Fruit fly (Drosophila melanogaster) whole organism, prepupa: ENCODE data around the gene CG12995.

Experiments
- Blimp-1 ChIP-seq: fragments of 200-800 bp; sonication (Bioruptor generic); optimal IDR thresholded peaks from 3 replicates; lab custom pipeline; 2017; ENCODE audit warnings: missing biosample characterization, missing genetic modification characterization, mild to moderate bottlenecking, moderate library complexity, missing genetic modification reagents
- CG10631 ChIP-seq: fragments of 200-800 bp; sonication (Bioruptor generic); optimal IDR thresholded peaks from 2 replicates; lab custom pipeline; 2016; ENCODE audit warnings: missing biosample characterization, missing genetic modification characterization
- CG11294 ChIP-seq: fragments of 200-800 bp; sonication (Bioruptor generic); IDR thresholded peaks from 2 replicates; pipeline ENCODE4 v1.3.6; 2022; ENCODE audit warnings: missing biosample characterization, missing genetic modification characterization
- CG11762 ChIP-seq: fragments of 200-800 bp; sonication (Bioruptor generic); optimal IDR thresholded peaks from 3 replicates; lab custom pipeline; 2016; ENCODE audit warnings: missing biosample characterization, missing genetic modification characterization; ENCODE audit not compliant: insufficient read depth
- CG15336 ChIP-seq: fragments of 200-800 bp; sonication (Bioruptor generic); IDR thresholded peaks from 2 replicates; pipeline ENCODE4 v1.3.6; 2022; ENCODE audit warnings: missing biosample characterization, missing genetic modification characterization
- CG1621 ChIP-seq: fragments of 200-800 bp; sonication (Bioruptor generic); optimal IDR thresholded peaks from 3 replicates; lab custom pipeline; 2018; ENCODE audit warnings: missing biosample characterization, mild to moderate bottlenecking, missing genetic modification characterization
- CG16779 ChIP-seq: fragments of 200-800 bp; sonication (Bioruptor generic); optimal IDR thresholded peaks from 3 replicates; lab custom pipeline; 2017; ENCODE audit warnings: missing biosample characterization, mild to moderate bottlenecking, missing genetic modification characterization
- CG3032 ChIP-seq: fragments of 200-800 bp; optimal IDR thresholded peaks from 2 replicates; lab custom pipeline; 2019; ENCODE audit warnings: missing biosample characterization, mild to moderate bottlenecking, missing genetic modification characterization, moderate library complexity
- CG31627 ChIP-seq: fragments of 200-800 bp; sonication (Bioruptor generic); optimal IDR thresholded peaks from 3 replicates; lab custom pipeline; 2016; ENCODE audit warnings: missing biosample characterization, missing genetic modification characterization
- CG32006 ChIP-seq: fragments of 200-800 bp; sonication (Bioruptor generic); optimal IDR thresholded peaks from 3 replicates; lab custom pipeline; 2017; ENCODE audit warnings: missing biosample characterization, mild to moderate bottlenecking, missing genetic modification characterization
- CG34406 ChIP-seq: fragments of 200-800 bp; sonication (Bioruptor generic); optimal IDR thresholded peaks from 3 replicates; lab custom pipeline; 2016; ENCODE audit warnings: missing biosample characterization, missing genetic modification characterization
- CG6163 ChIP-seq: fragments of 200-800 bp; sonication (Bioruptor generic); IDR thresholded peaks from 3 replicates; pipeline ENCODE4 v1.3.6; 2022; ENCODE audit warnings: missing biosample characterization, missing genetic modification characterization
- CG6792 ChIP-seq: fragments of 200-800 bp; sonication (Bioruptor generic); optimal IDR thresholded peaks from 3 replicates; lab custom pipeline; 2016; ENCODE audit warnings: missing biosample characterization, missing genetic modification characterization
- CG7368 ChIP-seq: fragments of 200-800 bp; sonication (Bioruptor generic); optimal IDR thresholded peaks from 3 replicates; lab custom pipeline; 2016; ENCODE audit warnings: missing biosample characterization, missing genetic modification characterization
- CG8119 ChIP-seq: fragments of 200-800 bp; sonication (Bioruptor generic); IDR thresholded peaks from 3 replicates; pipeline ENCODE4 v1.3.6; 2022; ENCODE audit warnings: missing biosample characterization, missing genetic modification characterization
- CG8319 ChIP-seq: fragments of 200-800 bp; sonication (Bioruptor generic); optimal IDR thresholded peaks from 3 replicates; lab custom pipeline; 2016; ENCODE audit warnings: missing biosample characterization, missing genetic modification characterization
- CG8632 ChIP-seq: fragments of 200-800 bp; sonication (Bioruptor generic); optimal IDR thresholded peaks from 3 replicates; lab custom pipeline; 2016; ENCODE audit warnings: missing biosample characterization, missing genetic modification characterization
- Eip75B ChIP-seq: fragments of 200-800 bp; sonication (Bioruptor generic); optimal IDR thresholded peaks from 3 replicates; lab custom pipeline; 2016; ENCODE audit warnings: missing biosample characterization, missing genetic modification characterization
- Eip78C ChIP-seq: fragments of 200-800 bp; sonication (Bioruptor generic); peaks from one replicate; lab custom pipeline; 2016; ENCODE audit warnings: missing biosample characterization, missing genetic modification characterization
- Ets21C ChIP-seq: fragments of 200-800 bp; sonication (Bioruptor generic); optimal IDR thresholded peaks from 3 replicates; lab custom pipeline; 2016; ENCODE audit warnings: missing biosample characterization, missing genetic modification characterization
- Gug ChIP-seq: fragments of 200-800 bp; sonication (Bioruptor generic); IDR thresholded peaks from 2 replicates; pipeline ENCODE4 v1.3.6; 2022; ENCODE audit warnings: missing biosample characterization, missing genetic modification characterization
- Hr38 ChIP-seq: sonication (Bioruptor generic); optimal IDR thresholded peaks from 2 replicates; lab custom pipeline; 2016; ENCODE audit warnings: missing biosample characterization, missing genetic modification characterization
- Hr39 ChIP-seq: fragments of 200-800 bp; sonication (Bioruptor generic); optimal IDR thresholded peaks from 2 replicates; lab custom pipeline; 2016; ENCODE audit warnings: missing biosample characterization, missing genetic modification characterization
- Hr4 ChIP-seq: fragments of 200-800 bp; sonication (Bioruptor generic); optimal IDR thresholded peaks from 3 replicates; lab custom pipeline; 2016; ENCODE audit warnings: missing biosample characterization, missing genetic modification characterization
- Lpt ChIP-seq: fragments of 200-800 bp; sonication (Bioruptor generic); optimal IDR thresholded peaks from 3 replicates; lab custom pipeline; 2016; ENCODE audit warnings: missing biosample characterization, missing genetic modification characterization
- Met ChIP-seq: fragments of 200-800 bp; sonication (Bioruptor generic); optimal IDR thresholded peaks from 3 replicates; lab custom pipeline; 2016; ENCODE audit warnings: missing biosample characterization, missing genetic modification characterization
- OdsH ChIP-seq: fragments of 200-800 bp; sonication (Bioruptor generic); optimal IDR thresholded peaks from 3 replicates; lab custom pipeline; 2016; ENCODE audit warnings: missing biosample characterization, missing genetic modification characterization
- Smox ChIP-seq: fragments of 200-800 bp; sonication (Bioruptor generic); optimal IDR thresholded peaks from 3 replicates; lab custom pipeline; 2016; ENCODE audit warnings: missing biosample characterization, missing genetic modification characterization
- Sox102F ChIP-seq: fragments of 200-800 bp; sonication (Bioruptor generic); optimal IDR thresholded peaks from 2 replicates; lab custom pipeline; 2016; ENCODE audit warnings: missing biosample characterization, mild to moderate bottlenecking, missing genetic modification characterization
- Sox14 ChIP-seq: fragments of 200-800 bp; sonication (Bioruptor generic); optimal IDR thresholded peaks from 3 replicates; lab custom pipeline; 2016; ENCODE audit warnings: missing biosample characterization, missing genetic modification characterization
- Sox15 ChIP-seq: fragments of 200-800 bp; sonication (Bioruptor generic); optimal IDR thresholded peaks from 3 replicates; lab custom pipeline; 2016; ENCODE audit warnings: missing biosample characterization, missing genetic modification characterization
- achi ChIP-seq: fragments of 200-800 bp; sonication (Bioruptor generic); optimal IDR thresholded peaks from 3 replicates; lab custom pipeline; 2016; ENCODE audit warnings: missing biosample characterization, missing genetic modification characterization
- cyc ChIP-seq: fragments of 200-800 bp; sonication (Bioruptor generic); optimal IDR thresholded peaks from 3 replicates; lab custom pipeline; 2016; ENCODE audit warnings: missing biosample characterization, missing genetic modification characterization
- dac ChIP-seq: fragments of 200-800 bp; sonication (Bioruptor generic); optimal IDR thresholded peaks from 2 replicates; lab custom pipeline; 2017; ENCODE audit warnings: missing biosample characterization, mild to moderate bottlenecking, missing genetic modification characterization
- eg ChIP-seq: fragments of 200-800 bp; sonication (Bioruptor generic); IDR thresholded peaks from 3 replicates; pipeline ENCODE4 v1.3.6; 2022; ENCODE audit warnings: missing biosample characterization, missing genetic modification characterization
- esn ChIP-seq: fragments of 200-800 bp; sonication (Bioruptor generic); optimal IDR thresholded peaks from 2 replicates; lab custom pipeline; 2016; ENCODE audit warnings: missing biosample characterization, mild to moderate bottlenecking, missing genetic modification characterization, moderate library complexity
- fd59A ChIP-seq: fragments of 200-800 bp; sonication (Bioruptor generic); optimal IDR thresholded peaks from 2 replicates; lab custom pipeline; 2017; ENCODE audit warnings: missing biosample characterization, mild to moderate bottlenecking, missing genetic modification characterization, missing genetic modification reagents
- fd85E ChIP-seq: fragments of 200-800 bp; sonication (Bioruptor generic); optimal IDR thresholded peaks from 3 replicates; lab custom pipeline; 2016; ENCODE audit warnings: missing biosample characterization, missing genetic modification characterization
- fkh ChIP-seq: fragments of 200-800 bp; sonication (Bioruptor generic); optimal IDR thresholded peaks from 3 replicates; lab custom pipeline; 2017; ENCODE audit warnings: missing biosample characterization, mild to moderate bottlenecking, missing genetic modification characterization, moderate library complexity
- net ChIP-seq: fragments of 200-800 bp; sonication (Bioruptor generic); optimal IDR thresholded peaks from 3 replicates; lab custom pipeline; 2016; ENCODE audit warnings: missing biosample characterization, missing genetic modification characterization
- spab ChIP-seq: fragments of 200-800 bp; sonication (Bioruptor generic); optimal IDR thresholded peaks from 2 replicates; lab custom pipeline; 2017; ENCODE audit warnings: missing biosample characterization, mild to moderate bottlenecking, missing genetic modification characterization, missing genetic modification reagents
- ss ChIP-seq, 2 experiments: fragments of 200-800 bp; sonication (Bioruptor generic); optimal IDR thresholded peaks; 2 replicates in 1 of 2; 3 replicates in 1 of 2; lab custom pipeline; 2017 to 2018; ENCODE audit warnings: mild to moderate bottlenecking in 2 of 2, missing biosample characterization in 2 of 2, missing genetic modification characterization in 2 of 2, moderate library complexity in 1 of 2
- svp ChIP-seq: fragments of 200-800 bp; sonication (Bioruptor generic); peaks from one replicate; lab custom pipeline; 2016; ENCODE audit warnings: missing biosample characterization, missing genetic modification characterization
- topi ChIP-seq: fragments of 200-800 bp; sonication (Bioruptor generic); optimal IDR thresholded peaks from 3 replicates; lab custom pipeline; 2016; ENCODE audit warnings: missing biosample characterization, missing genetic modification characterization
- vri ChIP-seq: fragments of 200-800 bp; sonication (Bioruptor generic); optimal IDR thresholded peaks from 3 replicates; lab custom pipeline; 2016; ENCODE audit warnings: missing biosample characterization, mild to moderate bottlenecking, missing genetic modification characterization

The CG12995 gene

dm6 chrX:17178484-17178921 is 31.3 kb downstream of the CG12995 start (continued):
- TF ChIP-seq CG8319 (GFP tag; lab: Kevin White, UChicago) (peak; percentile 97), ss (GFP tag; optimal IDR thresholded peaks at IDR 0.05; lab: Kevin White, UChicago) (peak; percentile 98), Hr4 (peak; percentile 97), Blimp-1 (GFP tag; lab: Kevin White, UChicago) (peak; percentile 92), Met (peak; percentile 42), dac (GFP tag; lab: Kevin White, UChicago) (no peak), Ets21C (GFP tag; lab: Kevin White, UChicago) (no peak), CG15336 (GFP tag; lab: Robert Waterston, UW) (peak; percentile 100), svp (GFP tag; lab: Kevin White, UChicago) (peak; percentile 100), fd85E (peak; percentile 92), CG32006 (no peak), cyc (GFP tag; lab: Kevin White, UChicago) (peak; percentile 98), Lpt (no peak), CG31627 (no peak), CG10631 (peak; percentile 88), net (GFP tag; lab: Kevin White, UChicago) (peak; percentile 87), spab (GFP tag; lab: Kevin White, UChicago) (peak; percentile 95), Eip78C (GFP tag; lab: Kevin White, UChicago) (peak; percentile 100), CG8632 (GFP tag; lab: Kevin White, UChicago) (peak; percentile 6), topi (GFP tag; lab: Kevin White, UChicago) (peak; percentile 99), CG7368 (GFP tag; lab: Kevin White, UChicago) (peak; percentile 98), Smox (no peak), Hr39 (GFP tag; lab: Kevin White, UChicago) (no peak), vri (GFP tag; lab: Kevin White, UChicago) (peak; percentile 31), CG16779 (peak; percentile 95), fkh (GFP tag; lab: Kevin White, UChicago) (peak; percentile 69), Gug (GFP tag; lab: Robert Waterston, UW) (peak; percentile 99), Eip75B (GFP tag; lab: Kevin White, UChicago) (peak; percentile 98), achi (peak; percentile 29), Sox15 (peak; percentile 84), esn (GFP tag; lab: Kevin White, UChicago) (peak; percentile 13), Hr38 (GFP tag; lab: Kevin White, UChicago) (no peak), Sox14 (GFP tag; lab: Kevin White, UChicago) (peak; percentile 37)

dm6 chrX:17177606-17178005 is 32.2 kb downstream of the CG12995 start:
- TF ChIP-seq CG11762 = no peak
- TF ChIP-seq CG8119 (GFP tag; lab: Robert Waterston, UW) = no peak
- TF ChIP-seq CG6163 (GFP tag; lab: Robert Waterston, UW) = peak; percentile 38; the same call in 2 of the 3 replicates
- TF ChIP-seq, all 60 proteins: peak for 1

dm6 chrX:17176542-17176941 is 33.3 kb downstream of the CG12995 start:
- TF ChIP-seq Blimp-1 (GFP tag; lab: Kevin White, UChicago) (no peak), OdsH (GFP tag; lab: Kevin White, UChicago) (peak; percentile 39), CG11294 (GFP tag; lab: Robert Waterston, UW) (0 out of 2 replicates have a peak, but pooled peaks have one; percentile 16), CG8319 (GFP tag; lab: Kevin White, UChicago) (no peak), CG10631 (peak; percentile 31), spab (GFP tag; lab: Kevin White, UChicago) (no peak), esn (GFP tag; lab: Kevin White, UChicago) (peak; percentile 18), net (GFP tag; lab: Kevin White, UChicago) (peak; percentile 58), Hr39 (GFP tag; lab: Kevin White, UChicago) (peak; percentile 25), svp (GFP tag; lab: Kevin White, UChicago) (peak; percentile 46), Ets21C (GFP tag; lab: Kevin White, UChicago) (no peak), CG6163 (GFP tag; lab: Robert Waterston, UW) (peak; percentile 74), Gug (GFP tag; lab: Robert Waterston, UW) (0 out of 2 replicates have a peak, but pooled peaks have one; percentile 32), Smox (no peak), CG16779 (no peak), Sox14 (GFP tag; lab: Kevin White, UChicago) (peak; percentile 35), CG31627 (peak; percentile 15), ss (GFP tag; optimal IDR thresholded peaks at IDR 0.05; lab: Kevin White, UChicago) (peak in 1 of 2 experiments; percentile 5), CG3032 (no peak), topi (GFP tag; lab: Kevin White, UChicago) (peak; percentile 69), CG34406 (peak; percentile 1), Sox102F (GFP tag; lab: Kevin White, UChicago) (peak; percentile 13), CG1621 (tag; lab: Kevin White, UChicago) (no peak), Eip75B (GFP tag; lab: Kevin White, UChicago) (peak; percentile 10), fd59A (GFP tag; lab: Kevin White, UChicago) (no peak), eg (GFP tag; lab: Robert Waterston, UW) (peak; percentile 70), cyc (GFP tag; lab: Kevin White, UChicago) (peak; percentile 48), CG6792 (GFP tag; lab: Kevin White, UChicago) (no peak), CG15336 (GFP tag; lab: Robert Waterston, UW) (peak; percentile 79), fkh (GFP tag; lab: Kevin White, UChicago) (no peak), vri (GFP tag; lab: Kevin White, UChicago) (no peak), CG7368 (GFP tag; lab: Kevin White, UChicago) (no peak)
